Worm (Caenorhabditis elegans): ENCODE measurements around the gene F35C11.4.

The F35C11.4 gene

DNA sequence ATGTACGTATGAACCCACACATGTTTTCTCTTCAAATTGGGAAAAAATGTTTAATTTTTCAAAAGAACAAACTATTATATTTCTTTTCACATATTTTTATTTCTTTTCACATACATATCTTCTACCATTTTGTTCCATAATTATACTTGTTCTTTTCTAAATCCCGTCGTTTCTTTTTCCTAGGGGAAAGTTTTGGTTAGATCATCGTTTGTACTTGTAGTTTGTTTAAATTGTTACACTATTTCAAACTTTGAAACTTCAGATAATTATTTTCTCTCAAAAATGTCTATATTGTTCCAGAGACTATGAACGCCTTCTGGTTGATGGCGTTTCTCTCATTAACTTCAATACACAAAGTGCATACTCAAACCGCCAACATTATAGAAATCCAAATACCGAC lies 7.2 kb downstream of the F35C11.4 start, which contains the start of gene F35C11.7:
Gene F35C11.7 (plus strand): TSS at position 301 of the 400 bp plus-strand sequence.
- no peak for TF ChIP-seq tbx-11 (GFP tag; IDR thresholded peaks at IDR 0.05)
- no peak for TF ChIP-seq B0310.2 (tag; optimal IDR thresholded peaks at IDR 0.05)
- TF ChIP-seq tra-4 (tag; optimal IDR thresholded peaks at IDR 0.05) = no peak

DNA sequence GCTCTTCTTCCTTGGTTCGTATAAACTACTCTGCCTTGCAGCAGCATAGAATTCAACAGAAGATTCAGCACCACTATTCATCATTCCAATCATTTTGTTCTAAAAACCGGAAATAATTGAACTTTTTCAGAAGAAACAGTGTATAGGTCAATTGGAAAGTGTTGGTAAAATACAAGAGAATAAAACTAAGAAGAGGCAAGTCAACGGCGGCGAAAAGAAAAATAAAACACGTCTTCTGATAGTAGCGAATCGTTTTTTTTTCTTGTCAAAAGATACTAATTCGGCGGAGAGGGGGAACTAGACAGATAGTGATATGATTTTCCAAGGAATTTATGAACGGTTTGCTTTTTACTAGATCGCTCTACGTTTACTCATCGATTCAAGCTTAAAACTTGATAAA lies 10.2 kb downstream of the F35C11.4 start, which contains the start of gene F35C11.6:
Gene F35C11.6 (minus strand): TSS at position 101 of the 400 bp plus-strand sequence.
- no peak for TF ChIP-seq tbx-37 (GFP tag; conservative IDR thresholded peaks at IDR 0.05)
- no peak for TF ChIP-seq ceh-13 (GFP tag; optimal IDR thresholded peaks at IDR 0.05)
- no peak for TF ChIP-seq hmbx-1 (tag; optimal IDR thresholded peaks at IDR 0.05)
- TF ChIP-seq hnd-1 (tag; optimal IDR thresholded peaks at IDR 0.05) = no peak
- TF ChIP-seq ama-1 (optimal IDR thresholded peaks at IDR 0.05) = no peak
- no peak for TF ChIP-seq scrt-1 (GFP tag; IDR thresholded peaks at IDR 0.05)
- no peak for TF ChIP-seq hmg-4 (GFP tag; optimal IDR thresholded peaks at IDR 0.05)

DNA sequence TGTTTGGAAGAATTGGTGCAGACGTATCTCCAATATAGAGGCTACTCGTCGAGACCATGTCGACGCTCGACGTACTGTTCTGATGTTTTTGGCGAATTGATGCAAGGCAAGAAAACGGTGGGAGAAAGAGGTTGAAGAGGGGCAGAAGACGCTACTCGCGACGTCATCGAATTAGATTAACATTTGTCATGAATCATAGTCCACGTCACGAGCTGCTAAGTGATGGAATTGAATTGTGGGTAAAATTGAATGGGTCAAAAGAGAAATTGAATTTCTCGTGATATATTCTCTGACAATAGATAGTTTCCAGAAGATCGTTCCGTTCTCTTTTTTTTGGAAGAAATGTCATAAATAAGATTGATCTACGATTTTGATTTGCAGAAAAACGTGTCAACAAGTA lies 10.9 kb downstream of the F35C11.4 start:
- no peak for TF ChIP-seq tbx-37 (GFP tag; conservative IDR thresholded peaks at IDR 0.05)
- TF ChIP-seq sea-1 (GFP tag; conservative IDR thresholded peaks at IDR 0.05) = no peak
- no peak for TF ChIP-seq hmbx-1 (tag; optimal IDR thresholded peaks at IDR 0.05)
- no peak for TF ChIP-seq ama-1 (optimal IDR thresholded peaks at IDR 0.05)
- TF ChIP-seq aly-1 (tag; optimal IDR thresholded peaks at IDR 0.05) = no peak
- no peak for TF ChIP-seq flt-1 (GFP tag; IDR thresholded peaks at IDR 0.05)
- no peak for TF ChIP-seq hnd-1 (tag; optimal IDR thresholded peaks at IDR 0.05)
- TF ChIP-seq tra-4 (tag; optimal IDR thresholded peaks at IDR 0.05) = no peak
- no peak for TF ChIP-seq B0310.2 (tag; optimal IDR thresholded peaks at IDR 0.05)
- no peak for TF ChIP-seq pes-1 (GFP tag; IDR thresholded peaks at IDR 0.05)
- no peak for TF ChIP-seq scrt-1 (GFP tag; IDR thresholded peaks at IDR 0.05)
- TF ChIP-seq ceh-36 (tag; optimal IDR thresholded peaks at IDR 0.05) = no peak
- no peak for TF ChIP-seq tbx-11 (GFP tag; IDR thresholded peaks at IDR 0.05)
- no peak for TF ChIP-seq hmg-4 (GFP tag; optimal IDR thresholded peaks at IDR 0.05)
- TF ChIP-seq ets-7 (tag; optimal IDR thresholded peaks at IDR 0.05) = no peak
- TF ChIP-seq ceh-13 (GFP tag; optimal IDR thresholded peaks at IDR 0.05) = no peak

DNA sequence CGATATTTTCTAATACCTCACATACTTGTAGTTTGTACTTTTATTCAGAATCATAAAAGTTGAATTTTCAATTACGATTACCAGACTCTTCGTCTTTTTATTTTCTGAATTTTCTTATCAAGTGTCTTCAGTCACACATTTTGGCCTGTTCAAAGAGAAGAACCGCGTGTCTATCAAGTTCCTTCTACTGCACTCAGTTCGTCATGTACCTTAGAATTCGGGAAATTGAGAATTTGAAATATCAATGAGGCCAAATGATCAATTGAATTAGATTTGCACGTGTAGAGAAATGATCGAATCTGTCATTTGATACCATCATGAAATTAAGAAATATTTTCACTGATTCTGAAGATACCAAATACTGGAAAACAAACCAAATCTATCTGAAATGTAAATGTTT lies 14.8 kb downstream of the F35C11.4 start:
- TF ChIP-seq hmbx-1 (tag; optimal IDR thresholded peaks at IDR 0.05) (no peak), tbx-11 (GFP tag; IDR thresholded peaks at IDR 0.05) (no peak), hnd-1 (tag; optimal IDR thresholded peaks at IDR 0.05) (no peak), ets-7 (tag; optimal IDR thresholded peaks at IDR 0.05) (no peak), tbx-37 (GFP tag; conservative IDR thresholded peaks at IDR 0.05) (no peak), hmg-4 (GFP tag; optimal IDR thresholded peaks at IDR 0.05) (no peak), ama-1 (optimal IDR thresholded peaks at IDR 0.05) (no peak), sea-1 (GFP tag; conservative IDR thresholded peaks at IDR 0.05) (no peak), tra-4 (tag; optimal IDR thresholded peaks at IDR 0.05) (no peak), pes-1 (GFP tag; IDR thresholded peaks at IDR 0.05) (no peak), scrt-1 (GFP tag; IDR thresholded peaks at IDR 0.05) (no peak), B0310.2 (tag; optimal IDR thresholded peaks at IDR 0.05) (no peak), ceh-36 (tag; optimal IDR thresholded peaks at IDR 0.05) (no peak), aly-1 (tag; optimal IDR thresholded peaks at IDR 0.05) (no peak), flt-1 (GFP tag; IDR thresholded peaks at IDR 0.05) (no peak), ceh-13 (GFP tag; optimal IDR thresholded peaks at IDR 0.05) (no peak), F13C5.2 (tag; optimal IDR thresholded peaks at IDR 0.05) (no peak)

DNA sequence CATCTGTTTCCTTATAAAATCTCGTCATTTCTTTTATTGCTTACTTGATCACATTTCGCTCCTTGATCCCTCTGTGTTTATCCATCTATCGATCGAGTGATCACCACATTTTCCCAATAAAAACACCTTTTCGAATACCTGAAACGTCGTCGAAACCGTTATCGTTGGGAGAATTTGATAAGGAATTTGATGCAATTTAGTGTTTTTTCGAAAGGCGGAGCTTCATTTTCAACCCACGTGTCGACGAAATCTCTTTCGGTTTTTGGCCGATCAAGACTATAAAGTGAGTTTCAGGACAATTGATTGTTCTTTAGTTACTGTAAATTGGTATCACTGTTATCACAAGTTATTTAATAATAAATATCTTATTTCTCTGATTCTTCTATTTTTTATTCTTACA lies 15.8 kb downstream of the F35C11.4 start, which contains the start of gene srdh-1:
Gene srdh-1 (plus strand): TSS at position 43 of the 400 bp plus-strand sequence.
- no peak for TF ChIP-seq flt-1 (GFP tag; IDR thresholded peaks at IDR 0.05)
- no peak for TF ChIP-seq B0310.2 (tag; optimal IDR thresholded peaks at IDR 0.05)
- TF ChIP-seq ets-7 (tag; optimal IDR thresholded peaks at IDR 0.05) = no peak
- no peak for TF ChIP-seq F13C5.2 (tag; optimal IDR thresholded peaks at IDR 0.05)
- TF ChIP-seq sea-1 (GFP tag; conservative IDR thresholded peaks at IDR 0.05) = no peak
- no peak for TF ChIP-seq hmg-4 (GFP tag; optimal IDR thresholded peaks at IDR 0.05)
- no peak for TF ChIP-seq hmbx-1 (tag; optimal IDR thresholded peaks at IDR 0.05)
- TF ChIP-seq ama-1 (optimal IDR thresholded peaks at IDR 0.05) = no peak
- TF ChIP-seq scrt-1 (GFP tag; IDR thresholded peaks at IDR 0.05) = no peak
- TF ChIP-seq ceh-13 (GFP tag; optimal IDR thresholded peaks at IDR 0.05) = no peak
- no peak for TF ChIP-seq aly-1 (tag; optimal IDR thresholded peaks at IDR 0.05)
- TF ChIP-seq ceh-36 (tag; optimal IDR thresholded peaks at IDR 0.05) = no peak

DNA sequence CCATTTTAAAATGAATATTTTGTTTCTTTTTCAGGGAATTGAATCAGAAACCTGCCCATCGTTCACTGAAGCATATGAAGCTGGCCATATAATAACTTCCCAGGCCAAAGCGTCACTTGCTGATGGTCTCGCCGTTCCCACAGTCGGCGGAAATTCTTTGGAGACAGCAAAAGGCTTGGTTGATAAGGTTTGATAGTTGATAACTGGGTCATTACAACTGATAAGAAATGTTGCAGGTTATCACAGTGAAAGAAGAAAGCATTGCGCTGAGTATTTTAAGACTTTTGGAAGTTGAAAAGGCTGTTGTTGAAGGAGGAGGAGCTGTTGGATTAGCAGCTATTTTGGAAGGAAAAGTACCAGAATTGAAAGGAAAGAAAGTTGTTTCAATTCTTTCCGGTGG lies 17.8 kb downstream of the F35C11.4 start:
- TF ChIP-seq ceh-13 (GFP tag; optimal IDR thresholded peaks at IDR 0.05) = no peak
- TF ChIP-seq aly-1 (tag; optimal IDR thresholded peaks at IDR 0.05) = no peak
- TF ChIP-seq B0310.2 (tag; optimal IDR thresholded peaks at IDR 0.05) = no peak
- TF ChIP-seq hmg-4 (GFP tag; optimal IDR thresholded peaks at IDR 0.05) = no peak
- TF ChIP-seq ama-1 (optimal IDR thresholded peaks at IDR 0.05) = no peak
- TF ChIP-seq sea-1 (GFP tag; conservative IDR thresholded peaks at IDR 0.05) = no peak
- no peak for TF ChIP-seq ceh-36 (tag; optimal IDR thresholded peaks at IDR 0.05)
- no peak for TF ChIP-seq hmbx-1 (tag; optimal IDR thresholded peaks at IDR 0.05)
- TF ChIP-seq scrt-1 (GFP tag; IDR thresholded peaks at IDR 0.05) = no peak
- no peak for TF ChIP-seq hnd-1 (tag; optimal IDR thresholded peaks at IDR 0.05)
- no peak for TF ChIP-seq pes-1 (GFP tag; IDR thresholded peaks at IDR 0.05)
- no peak for TF ChIP-seq tbx-11 (GFP tag; IDR thresholded peaks at IDR 0.05)
- TF ChIP-seq F13C5.2 (tag; optimal IDR thresholded peaks at IDR 0.05) = no peak
- no peak for TF ChIP-seq flt-1 (GFP tag; IDR thresholded peaks at IDR 0.05)
- TF ChIP-seq tbx-37 (GFP tag; conservative IDR thresholded peaks at IDR 0.05) = no peak
- no peak for TF ChIP-seq ets-7 (tag; optimal IDR thresholded peaks at IDR 0.05)
- no peak for TF ChIP-seq tra-4 (tag; optimal IDR thresholded peaks at IDR 0.05)

DNA sequence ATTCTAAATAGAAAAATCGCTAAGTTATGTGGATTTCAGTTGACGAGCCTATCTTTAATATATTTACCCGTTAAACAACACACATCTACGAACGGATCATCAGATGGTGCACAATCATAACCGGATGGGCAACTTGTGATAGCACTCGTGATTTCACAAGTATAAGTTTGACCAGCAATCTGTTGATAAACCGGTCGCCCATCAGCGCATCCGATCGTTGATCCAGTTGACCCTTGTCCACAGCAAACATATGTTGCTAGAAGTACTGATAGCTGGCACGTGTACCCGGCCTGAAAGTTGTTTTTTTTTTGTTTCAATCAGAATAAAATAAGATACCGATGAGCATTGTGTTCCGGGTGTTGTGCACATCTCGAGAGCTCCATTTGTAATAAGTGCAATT lies 18.9 kb downstream of the F35C11.4 start:
- TF ChIP-seq sea-1 (GFP tag; conservative IDR thresholded peaks at IDR 0.05) (no peak), F13C5.2 (tag; optimal IDR thresholded peaks at IDR 0.05) (no peak), flt-1 (GFP tag; IDR thresholded peaks at IDR 0.05) (no peak), hmg-4 (GFP tag; optimal IDR thresholded peaks at IDR 0.05) (no peak), tbx-11 (GFP tag; IDR thresholded peaks at IDR 0.05) (no peak), ceh-13 (GFP tag; optimal IDR thresholded peaks at IDR 0.05) (no peak), hmbx-1 (tag; optimal IDR thresholded peaks at IDR 0.05) (no peak), ets-7 (tag; optimal IDR thresholded peaks at IDR 0.05) (no peak), ceh-36 (tag; optimal IDR thresholded peaks at IDR 0.05) (no peak), tra-4 (tag; optimal IDR thresholded peaks at IDR 0.05) (no peak), scrt-1 (GFP tag; IDR thresholded peaks at IDR 0.05) (no peak), hnd-1 (tag; optimal IDR thresholded peaks at IDR 0.05) (no peak), pes-1 (GFP tag; IDR thresholded peaks at IDR 0.05) (no peak), tbx-37 (GFP tag; conservative IDR thresholded peaks at IDR 0.05) (no peak), B0310.2 (tag; optimal IDR thresholded peaks at IDR 0.05) (no peak)

Data from whole organism, early embryonic.